Worm (Caenorhabditis elegans): ENCODE data around the gene rpm-1.

Gene rpm-1

DNA sequence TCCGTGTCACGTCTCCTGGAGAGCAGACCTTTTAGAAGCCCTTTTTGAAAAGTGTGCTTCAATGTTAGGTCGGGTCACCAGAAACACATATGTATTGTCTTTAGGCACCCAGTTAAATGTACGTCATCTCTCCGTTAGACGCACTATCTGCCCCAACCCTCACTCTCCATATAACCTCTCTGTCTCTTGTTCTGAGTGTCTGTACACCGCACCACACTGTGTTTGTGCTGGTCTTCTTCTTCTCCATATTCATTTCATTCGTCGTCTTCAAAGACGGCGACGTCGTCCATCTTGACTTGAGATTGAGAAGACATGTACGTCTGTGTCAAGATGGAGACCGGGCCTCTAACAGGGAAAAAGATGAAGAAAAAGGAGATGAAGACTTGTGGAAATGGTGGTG lies 37.6 kb downstream of the rpm-1 start:
- TF ChIP-seq unc-62 (GFP tag; optimal IDR thresholded peaks at IDR 0.05 in 1 of 2) (peak in 1 of 2 experiments; percentile 96), unc-62 (tag; optimal IDR thresholded peaks at IDR 0.05) (no peak), ceh-20 (GFP tag; IDR thresholded peaks at IDR 0.05) (no peak), ceh-62 (tag; optimal IDR thresholded peaks at IDR 0.05) (no peak), mxl-3 (GFP tag; optimal IDR thresholded peaks at IDR 0.05) (no peak), aha-1 (tag) (peak; percentile 64), unc-130 (GFP tag; optimal IDR thresholded peaks at IDR 0.05) (no peak), dpl-1 (GFP tag; optimal IDR thresholded peaks at IDR 0.05) (no peak), pqm-1 (tag; optimal IDR thresholded peaks at IDR 0.05) (no peak), daf-19 (GFP tag; conservative IDR thresholded peaks at IDR 0.05) (no peak), mes-2 (tag; optimal IDR thresholded peaks at IDR 0.05; ENCODE audit: poor library complexity, severe bottlenecking) (peak; percentile 44)

DNA sequence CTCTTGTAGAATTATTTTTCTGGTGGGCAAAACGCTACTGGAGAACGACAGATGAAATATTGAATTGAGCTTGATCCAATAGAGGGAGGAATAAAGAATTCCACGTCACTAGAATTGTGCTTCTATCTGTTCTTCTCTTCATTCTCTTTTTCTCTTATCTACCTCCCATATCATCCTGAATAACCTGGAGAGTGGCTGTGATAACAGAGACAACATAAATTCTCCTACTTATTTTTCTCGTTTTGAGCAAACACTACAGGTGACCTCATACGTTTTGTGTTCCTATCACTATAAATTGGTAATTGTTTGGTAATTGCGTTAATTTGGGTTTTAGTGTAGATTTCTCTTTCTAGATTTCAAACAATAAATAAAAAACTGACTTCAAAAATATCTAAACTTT lies 38.6 kb downstream of the rpm-1 start:
- TF ChIP-seq pqm-1 (tag; optimal IDR thresholded peaks at IDR 0.05) (peak; percentile 68), snpc-1.2 (GFP tag; IDR thresholded peaks at IDR 0.05) (no peak), gei-8 (GFP tag; optimal IDR thresholded peaks at IDR 0.05) (no peak), dmd-6 (GFP tag; IDR thresholded peaks at IDR 0.05) (0 out of 2 replicates have a peak, but pooled peaks have one; percentile 14), dve-1 (tag; optimal IDR thresholded peaks at IDR 0.05; ENCODE audit: insufficient read depth) (peak; percentile 18), daf-16 (GFP tag; optimal IDR thresholded peaks at IDR 0.05) (no peak), daf-16 (tag; optimal IDR thresholded peaks at IDR 0.05) (peak; percentile 35), hlh-11 (tag; optimal IDR thresholded peaks at IDR 0.05) (peak; percentile 23), nhr-28 (tag; optimal IDR thresholded peaks at IDR 0.05) (peak; percentile 88)

DNA sequence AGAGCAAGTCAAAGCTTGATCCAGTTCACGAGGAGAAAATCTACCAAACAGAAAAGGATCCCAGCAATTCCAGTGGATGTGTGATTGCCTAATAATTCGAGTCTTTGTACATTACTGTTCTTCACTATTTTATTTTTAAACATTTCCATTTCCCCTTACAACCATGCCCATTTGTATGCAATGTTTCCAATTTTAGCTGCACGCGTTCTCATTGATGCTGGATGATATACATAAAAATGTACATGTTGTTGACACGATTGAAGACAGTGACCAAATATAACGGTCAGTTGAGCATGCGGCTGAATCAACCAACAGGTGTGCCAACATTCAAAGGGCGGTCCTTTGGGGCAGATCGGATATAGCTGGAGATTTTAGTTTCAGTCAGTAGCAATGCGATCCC lies 43.5 kb downstream of the rpm-1 start, which contains the start of gene B0507.1:
Gene B0507.1 (plus strand): TSS at position 301 of the 400 bp plus-strand sequence.
- TF ChIP-seq zfp-2 (tag; optimal IDR thresholded peaks at IDR 0.05) (no peak), unc-39 (tag; optimal IDR thresholded peaks at IDR 0.05) (no peak), cey-2 (tag; optimal IDR thresholded peaks at IDR 0.05; ENCODE audit: borderline replicate concordance, insufficient read depth) (no peak), F37D6.2 (tag; optimal IDR thresholded peaks at IDR 0.05) (no peak), ces-1 (GFP tag; optimal IDR thresholded peaks at IDR 0.05) (no peak), zag-1 (tag; optimal IDR thresholded peaks at IDR 0.05) (no peak), nhr-6 (tag; optimal IDR thresholded peaks at IDR 0.05) (no peak), daf-16 (GFP tag; optimal IDR thresholded peaks at IDR 0.05) (no peak), daf-16 (tag; optimal IDR thresholded peaks at IDR 0.05) (no peak), zip-2 (tag; optimal IDR thresholded peaks at IDR 0.05) (no peak), lin-15B (tag; optimal IDR thresholded peaks at IDR 0.05) (no peak), ztf-11 (tag; optimal IDR thresholded peaks at IDR 0.05) (no peak), tag-97 (GFP tag; IDR thresholded peaks at IDR 0.05) (no peak), lin-1 (GFP tag; IDR thresholded peaks at IDR 0.05) (no peak), Y75B8A.6 (GFP tag; IDR thresholded peaks at IDR 0.05) (no peak), daf-8 (GFP tag; IDR thresholded peaks at IDR 0.05) (no peak)

DNA sequence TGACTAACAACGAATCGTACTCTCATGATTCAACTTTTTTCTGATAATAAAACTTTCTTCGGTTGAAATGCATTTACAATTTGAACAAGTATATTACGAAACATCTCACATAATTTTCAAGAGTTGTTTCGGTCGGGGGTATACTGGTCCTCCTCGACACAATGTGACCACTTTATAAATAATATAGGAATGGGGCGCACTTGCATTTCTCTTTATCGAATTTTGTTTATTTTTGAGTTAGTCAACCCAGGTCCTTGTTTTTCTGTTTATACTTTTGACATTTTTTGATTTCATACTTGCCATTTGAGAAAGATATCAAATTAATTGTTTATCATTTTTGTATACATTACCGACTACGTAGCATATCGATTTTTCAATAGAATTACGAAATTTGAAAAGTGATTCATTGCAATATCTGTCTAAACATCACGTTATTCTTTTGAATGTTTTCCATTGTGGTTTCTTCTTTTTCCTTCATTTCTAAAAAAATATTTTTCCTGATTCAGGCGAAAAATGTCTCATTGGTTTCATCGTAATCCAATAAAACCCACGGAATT lies 45.9 kb downstream of the rpm-1 start, which contains the start of gene B0507.2:
Gene B0507.2 (plus strand): TSS at position 507 of the 557 bp plus-strand sequence.
- TF ChIP-seq daf-16 (GFP tag; optimal IDR thresholded peaks at IDR 0.05) (no peak), daf-16 (tag; optimal IDR thresholded peaks at IDR 0.05) (peak; percentile 90), lsy-2 (tag; optimal IDR thresholded peaks at IDR 0.05) (peak in 1 of 2 experiments; percentile 46), rbr-2 (tag; optimal IDR thresholded peaks at IDR 0.05) (peak; percentile 2), fos-1 (tag; optimal IDR thresholded peaks at IDR 0.05) (no peak), nhr-28 (tag; optimal IDR thresholded peaks at IDR 0.05) (peak; percentile 33), hlh-30 (tag; optimal IDR thresholded peaks at IDR 0.05; ENCODE audit: insufficient read depth) (peak; percentile 73), hlh-11 (tag; optimal IDR thresholded peaks at IDR 0.05) (peak; percentile 36), tag-97 (GFP tag; IDR thresholded peaks at IDR 0.05) (no peak), pqm-1 (tag; optimal IDR thresholded peaks at IDR 0.05) (peak; percentile 47), F49E8.2 (tag; optimal IDR thresholded peaks at IDR 0.05; ENCODE audit: borderline replicate concordance) (no peak), mep-1 (tag; optimal IDR thresholded peaks at IDR 0.05) (peak; percentile 35), mdl-1 (tag; optimal IDR thresholded peaks at IDR 0.05) (peak in 1 of 2 experiments; percentile 30), nhr-111 (GFP tag; optimal IDR thresholded peaks at IDR 0.05) (no peak)

Data from whole organism, L4 larva.